Worm (Caenorhabditis elegans): ENCODE results near the gene mrpl-18.

DNA sequence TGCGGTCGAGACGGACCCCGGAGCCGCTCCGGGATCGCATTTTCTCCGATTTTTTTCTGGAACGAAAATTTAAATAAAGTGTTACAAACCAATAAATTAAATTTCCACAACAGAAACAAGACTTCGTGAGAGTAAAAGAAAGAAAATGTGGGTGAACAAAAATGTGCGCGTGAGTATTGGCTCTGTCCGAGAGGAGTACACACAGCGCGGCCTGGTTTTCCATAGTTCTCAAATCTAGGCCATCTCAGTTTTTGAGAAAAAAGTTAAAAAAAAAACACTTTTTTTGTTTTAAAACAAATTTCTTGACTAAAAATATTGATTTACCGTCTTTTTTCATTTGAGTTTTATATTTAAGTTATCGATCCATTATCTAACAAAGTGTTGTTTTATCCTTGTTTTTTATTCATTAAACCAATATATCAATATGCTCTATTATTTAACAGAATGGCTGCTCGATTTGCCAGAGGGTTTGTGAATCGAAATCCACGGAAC, at the start of gene mrpl-18, which contains the start of gene C14B9.8:
- TF ChIP-seq fos-1 (tag; optimal IDR thresholded peaks at IDR 0.05) (no peak), hpl-2 (GFP tag; optimal IDR thresholded peaks at IDR 0.05) (no peak), lin-39 (tag; optimal IDR thresholded peaks at IDR 0.05) (peak; percentile 54), unc-62 (GFP tag; optimal IDR thresholded peaks at IDR 0.05) (no peak), elt-3 (tag; optimal IDR thresholded peaks at IDR 0.05) (peak in 2 of 6 experiments; percentile 20 to 43), nhr-85 (tag) (peak; percentile 87), lin-13 (GFP tag; optimal IDR thresholded peaks at IDR 0.05) (peak; percentile 50), nhr-237 (tag; optimal IDR thresholded peaks at IDR 0.05) (no peak), nhr-11 (tag; optimal IDR thresholded peaks at IDR 0.05) (no peak)

Measured in whole organism, L1 larva.